Fruit fly (Drosophila melanogaster) whole organism, embryonic: Measurements from ENCODE around the gene janB.
A peak's percentile ranks its signal among the peaks of the same experiment; 100 is the strongest.

Experiments used
- Adf1 ChIP-seq: fragments of 200-800 bp; sonication (Bioruptor generic); IDR thresholded peaks from 2 replicates; pipeline ENCODE4 v1.3.6; 2022; ENCODE audit warnings: missing biosample characterization, missing genetic modification characterization
- Atf6 ChIP-seq: fragments of 200-800 bp; sonication (Bioruptor generic); IDR thresholded peaks from 2 replicates; pipeline ENCODE4 v1.3.6; 2022; ENCODE audit warnings: missing biosample characterization, missing genetic modification characterization
- Awh ChIP-seq: fragments of 200-800 bp; sonication (Bioruptor generic); IDR thresholded peaks from 2 replicates; pipeline ENCODE4, ENCODE4 v1.3.6; 2022; ENCODE audit warnings: missing biosample characterization, missing genetic modification characterization
- B-H1 ChIP-seq: fragments of 200-800 bp; sonication (Bioruptor generic); IDR thresholded peaks from 3 replicates; pipeline ENCODE4 v1.3.6; 2022; ENCODE audit warnings: missing biosample characterization, missing genetic modification characterization
- Blimp-1 ChIP-seq: fragments of 200-800 bp; sonication (Bioruptor generic); optimal IDR thresholded peaks from 3 replicates; lab custom pipeline; 2018; ENCODE audit warnings: missing biosample characterization, missing genetic modification characterization, mild to moderate bottlenecking, moderate library complexity, missing genetic modification reagents
- C15 ChIP-seq: fragments of 200-800 bp; sonication (Bioruptor generic); IDR thresholded peaks from 3 replicates; pipeline ENCODE4 v1.3.6; 2022; ENCODE audit warnings: missing biosample characterization, missing genetic modification characterization
- CG10321 ChIP-seq: fragments of 200-800 bp; sonication (Bioruptor generic); IDR thresholded peaks from 2 replicates; pipeline ENCODE4 v1.3.6; 2022; ENCODE audit warnings: missing biosample characterization, missing genetic modification characterization
- CG10565 ChIP-seq: fragments of 200-800 bp; sonication (Bioruptor generic); optimal IDR thresholded peaks from 3 replicates; lab custom pipeline; 2016; ENCODE audit warnings: missing biosample characterization, mild to moderate bottlenecking, missing genetic modification characterization
- CG11456 ChIP-seq: fragments of 200-800 bp; sonication (Bioruptor generic); IDR thresholded peaks from 3 replicates; pipeline ENCODE4 v1.3.6; 2022; ENCODE audit warnings: missing biosample characterization, missing genetic modification characterization
- CG11695 ChIP-seq: fragments of 200-800 bp; sonication (Bioruptor generic); IDR thresholded peaks from 3 replicates; pipeline ENCODE4 v1.3.6; 2022; ENCODE audit warnings: missing biosample characterization, missing genetic modification characterization
- CG12299 ChIP-seq: fragments of 200-800 bp; sonication (Bioruptor generic); optimal IDR thresholded peaks from 2 replicates; lab custom pipeline; 2018; ENCODE audit warnings: missing biosample characterization, mild to moderate bottlenecking, missing genetic modification characterization
- CG1603 ChIP-seq: fragments of 200-800 bp; sonication (Bioruptor generic); optimal IDR thresholded peaks from 2 replicates; lab custom pipeline; 2019; ENCODE audit warnings: missing biosample characterization, mild to moderate bottlenecking, missing genetic modification characterization, moderate library complexity
- CG16813 ChIP-seq: fragments of 200-800 bp; sonication (Bioruptor generic); IDR thresholded peaks from 3 replicates; pipeline ENCODE4 v1.3.6; 2022; ENCODE audit warnings: missing biosample characterization, missing genetic modification characterization; ENCODE audit not compliant: partially characterized antibody
- CG17612 ChIP-seq: fragments of 200-800 bp; sonication (Bioruptor generic); IDR thresholded peaks from 2 replicates; pipeline ENCODE4 v1.3.6; 2022; ENCODE audit warnings: missing biosample characterization, missing genetic modification characterization
- CG17829 ChIP-seq: fragments of 200-800 bp; optimal IDR thresholded peaks from 2 replicates; lab custom pipeline; 2019; ENCODE audit warnings: missing biosample characterization, mild to moderate bottlenecking, missing genetic modification characterization, moderate library complexity
- CG33557 ChIP-seq: fragments of 200-800 bp; sonication (Bioruptor generic); optimal IDR thresholded peaks from 2 replicates; lab custom pipeline; 2019; ENCODE audit warnings: missing biosample characterization, mild to moderate bottlenecking, missing genetic modification characterization, moderate library complexity
- CG5245 ChIP-seq: fragments of 200-800 bp; sonication (Bioruptor generic); optimal IDR thresholded peaks from 3 replicates; lab custom pipeline; 2016; ENCODE audit warnings: missing biosample characterization, missing genetic modification characterization
- CG5953 ChIP-seq: fragments of 200-800 bp; sonication (Bioruptor generic); IDR thresholded peaks from 2 replicates; pipeline ENCODE4 v1.3.6; 2022; ENCODE audit warnings: missing biosample characterization, missing genetic modification characterization
- CG7786 ChIP-seq: fragments of 200-800 bp; sonication (Bioruptor generic); optimal IDR thresholded peaks from 2 replicates; lab custom pipeline; 2016; ENCODE audit warnings: missing biosample characterization, missing genetic modification characterization
- CG8765 ChIP-seq: fragments of 200-800 bp; sonication (Bioruptor generic); IDR thresholded peaks from 2 replicates; pipeline ENCODE4 v1.3.6; 2022; ENCODE audit warnings: missing biosample characterization, missing genetic modification characterization
- E2f2 ChIP-seq: fragments of 200-800 bp; sonication (Bioruptor generic); IDR thresholded peaks from 2 replicates; pipeline ENCODE4 v1.3.6; 2022; ENCODE audit warnings: missing biosample characterization, missing genetic modification characterization
- ERR ChIP-seq: fragments of 200-800 bp; sonication (Bioruptor generic); optimal IDR thresholded peaks from 2 replicates; lab custom pipeline; 2016; ENCODE audit warnings: missing biosample characterization, missing genetic modification characterization
- HmgZ ChIP-seq: fragments of 200-800 bp; sonication (Bioruptor generic); optimal IDR thresholded peaks from 2 replicates; lab custom pipeline; 2018; ENCODE audit warnings: missing biosample characterization, mild to moderate bottlenecking, missing genetic modification characterization
- Lim3 ChIP-seq: fragments of 200-800 bp; sonication (Bioruptor generic); IDR thresholded peaks from 2 replicates; pipeline ENCODE4 v1.3.6; 2022; ENCODE audit warnings: missing biosample characterization, missing genetic modification characterization
- Myb ChIP-seq: fragments of 200-800 bp; sonication (Bioruptor generic); optimal IDR thresholded peaks from 2 replicates; lab custom pipeline; 2016; ENCODE audit warnings: missing biosample characterization, missing genetic modification characterization
- Optix ChIP-seq: fragments of 200-800 bp; sonication (Bioruptor generic); IDR thresholded peaks from 3 replicates; pipeline ENCODE4 v1.3.6; 2022; ENCODE audit warnings: missing biosample characterization, missing genetic modification characterization
- Sox100B ChIP-seq: fragments of 200-800 bp; sonication (Bioruptor generic); optimal IDR thresholded peaks from 3 replicates; lab custom pipeline; 2018; ENCODE audit warnings: missing biosample characterization, mild to moderate bottlenecking, missing genetic modification characterization
- Sox102F ChIP-seq: fragments of 200-800 bp; sonication (Bioruptor generic); optimal IDR thresholded peaks from 2 replicates; lab custom pipeline; 2018; ENCODE audit warnings: missing biosample characterization, mild to moderate bottlenecking, missing genetic modification characterization, moderate library complexity
- Taf1 ChIP-seq: fragments of 200-800 bp; sonication (Bioruptor generic); IDR thresholded peaks from 2 replicates; pipeline ENCODE4 v1.3.6; 2022; ENCODE audit warnings: missing biosample characterization, missing genetic modification characterization
- Trl ChIP-seq, 3 experiments: fragments of >200 bp in 2 of 3; fragments of 200-800 bp in 1 of 3; sonication (Bioruptor generic) in 1 of 3; optimal IDR thresholded peaks; 2 replicates in 1 of 3; 3 replicates in 2 of 3; lab custom pipeline; 2016 to 2017; ENCODE audit warnings: missing biosample characterization in 1 of 3, missing genetic modification characterization in 1 of 3
- Xbp1 ChIP-seq: fragments of 200-800 bp; sonication (Bioruptor generic); optimal IDR thresholded peaks from 3 replicates; lab custom pipeline; 2016; ENCODE audit warnings: missing biosample characterization, mild to moderate bottlenecking, missing genetic modification characterization
- ap ChIP-seq: fragments of 200-800 bp; sonication (Bioruptor generic); IDR thresholded peaks from 2 replicates; pipeline ENCODE4 v1.3.6; 2022; ENCODE audit warnings: missing biosample characterization, missing genetic modification characterization
- ato ChIP-seq: fragments of 200-800 bp; sonication (Bioruptor generic); IDR thresholded peaks from 2 replicates; pipeline ENCODE4 v1.3.6; 2022; ENCODE audit warnings: missing biosample characterization, missing genetic modification characterization; ENCODE audit not compliant: partially characterized antibody
- crp ChIP-seq, 2 experiments: fragments of 200-800 bp; sonication (Bioruptor generic); optimal IDR thresholded peaks; 2 replicates in 1 of 2; 3 replicates in 1 of 2; lab custom pipeline; 2017; ENCODE audit warnings: missing biosample characterization in 2 of 2, missing genetic modification characterization in 2 of 2, mild to moderate bottlenecking in 1 of 2, moderate library complexity in 1 of 2
- dm ChIP-seq: fragments of 200-800 bp; sonication (Bioruptor generic); optimal IDR thresholded peaks from 3 replicates; lab custom pipeline; 2016; ENCODE audit warnings: missing biosample characterization, missing genetic modification characterization
- dpn ChIP-seq, 2 experiments: fragments of 200-800 bp; sonication (Bioruptor generic); optimal IDR thresholded peaks; 3 replicates each; lab custom pipeline; 2016; ENCODE audit warnings: missing biosample characterization in 2 of 2, missing genetic modification characterization in 2 of 2
- eve ChIP-seq, 2 experiments: fragments of >200 bp; optimal IDR thresholded peaks; 2 replicates each; lab custom pipeline; 2017; ENCODE audit warnings: missing biosample characterization in 2 of 2, missing genetic modification characterization in 2 of 2
- ewg ChIP-seq: fragments of 200-800 bp; sonication (Bioruptor generic); optimal IDR thresholded peaks from 3 replicates; lab custom pipeline; 2017; ENCODE audit warnings: mild to moderate bottlenecking, missing biosample characterization, missing genetic modification reagents, missing genetic modification characterization
- eyg ChIP-seq: fragments of 200-800 bp; sonication (Bioruptor generic); optimal IDR thresholded peaks from 3 replicates; lab custom pipeline; 2016; ENCODE audit warnings: missing biosample characterization, missing genetic modification characterization
- hkb ChIP-seq, 2 experiments: fragments of 200-800 bp in 1 of 2; fragments of >200 bp in 1 of 2; sonication (Bioruptor generic) in 1 of 2; IDR thresholded peaks in 1 of 2; optimal IDR thresholded peaks in 1 of 2; 2 replicates each; pipeline versions ENCODE4 v1.3.6 to Lab custom; 2017 to 2022; ENCODE audit warnings: missing biosample characterization in 1 of 2, missing genetic modification characterization in 1 of 2
- lbe ChIP-seq: fragments of 200-800 bp; sonication (Bioruptor generic); optimal IDR thresholded peaks from 2 replicates; lab custom pipeline; 2016; ENCODE audit warnings: missing biosample characterization, mild to moderate bottlenecking, missing genetic modification characterization
- peb ChIP-seq: fragments of 200-800 bp; sonication (Bioruptor generic); IDR thresholded peaks from 2 replicates; pipeline ENCODE4 v1.3.6; 2022; ENCODE audit warnings: missing biosample characterization, missing genetic modification characterization
- psq ChIP-seq: fragments of 200-800 bp; sonication (Bioruptor generic); optimal IDR thresholded peaks from 2 replicates; lab custom pipeline; 2017; ENCODE audit warnings: missing biosample characterization, missing genetic modification characterization
- stc ChIP-seq: fragments of 200-800 bp; sonication (Bioruptor generic); IDR thresholded peaks from 2 replicates; pipeline ENCODE4 v1.3.6; 2022; ENCODE audit warnings: missing biosample characterization, missing genetic modification characterization
- sug ChIP-seq: fragments of 200-800 bp; optimal IDR thresholded peaks from 2 replicates; lab custom pipeline; 2019; ENCODE audit warnings: missing biosample characterization, mild to moderate bottlenecking, missing genetic modification characterization, moderate library complexity
- tap ChIP-seq: fragments of 200-800 bp; optimal IDR thresholded peaks from 3 replicates; lab custom pipeline; 2019; ENCODE audit warnings: missing biosample characterization, mild to moderate bottlenecking, missing genetic modification characterization, moderate library complexity
- tup ChIP-seq: fragments of 200-800 bp; sonication (Bioruptor generic); optimal IDR thresholded peaks from 2 replicates; lab custom pipeline; 2016; ENCODE audit warnings: missing biosample characterization, mild to moderate bottlenecking, missing genetic modification characterization, moderate library complexity
- vnd ChIP-seq: fragments of 200-800 bp; sonication (Bioruptor generic); IDR thresholded peaks from 3 replicates; pipeline ENCODE4 v1.3.6; 2022; ENCODE audit warnings: missing biosample characterization, missing genetic modification characterization; ENCODE audit not compliant: partially characterized antibody

The janB gene

dm6 chr3R:30021559-30022451 is 16.7 kb downstream of the janB start, which contains the start of gene Mgat2 (continued):
- TF ChIP-seq dpn (GFP tag; optimal IDR thresholded peaks at IDR 0.05; lab: Kevin White, UChicago) (no peak), Taf1 (GFP tag; lab: Robert Waterston, UW) (no peak), Sox100B (no peak), CG5245 (no peak), vnd (peak; percentile 77), E2f2 (GFP tag; lab: Robert Waterston, UW) (peak; percentile 85), Lim3 (GFP tag; lab: Robert Waterston, UW) (no peak), hkb (optimal IDR thresholded peaks at IDR 0.05; lab: Kevin White, UChicago) (no peak), hkb (GFP tag; IDR thresholded peaks at IDR 0.05; lab: Robert Waterston, UW) (peak; percentile 60; the same call in 1 of the 2 replicates), CG16813 (GFP tag; lab: Robert Waterston, UW) (peak; percentile 79), HmgZ (tag; lab: Kevin White, UChicago) (peak; percentile 69), CG12299 (tag; lab: Kevin White, UChicago) (no peak), Trl (optimal IDR thresholded peaks at IDR 0.05; lab: Kevin White, UChicago) (peak; percentile 45 to 61), Trl (GFP tag; optimal IDR thresholded peaks at IDR 0.05; lab: Kevin White, UChicago) (peak; percentile 30), Atf6 (GFP tag; lab: Robert Waterston, UW) (peak; percentile 55; the same call in 1 of the 2 replicates), Blimp-1 (GFP tag; lab: Kevin White, UChicago) (peak; percentile 100), Adf1 (GFP tag; lab: Robert Waterston, UW) (peak; percentile 61; the same call in 1 of the 2 replicates), tap (tag; lab: Kevin White, UChicago) (peak; percentile 65), ewg (GFP tag; lab: Kevin White, UChicago) (no peak), ERR (GFP tag; lab: Kevin White, UChicago) (no peak), crp (GFP tag; optimal IDR thresholded peaks at IDR 0.05; lab: Kevin White, UChicago) (peak; percentile 73 to 96), CG1603 (tag; lab: Kevin White, UChicago) (peak; percentile 44), B-H1 (GFP tag; lab: Robert Waterston, UW) (no peak), CG10565 (GFP tag; lab: Kevin White, UChicago) (no peak), peb (no peak), eve (GFP tag; optimal IDR thresholded peaks at IDR 0.05; lab: Kevin White, UChicago) (no peak), CG8765 (GFP tag; lab: Robert Waterston, UW) (no peak), CG7786 (GFP tag; lab: Kevin White, UChicago) (no peak), eyg (GFP tag; lab: Kevin White, UChicago) (peak; percentile 35), ap (no peak), CG33557 (peak; percentile 85), dm (GFP tag; lab: Kevin White, UChicago) (peak; percentile 8), CG11456 (GFP tag; lab: Robert Waterston, UW) (no peak), tup (no peak), psq (no peak), lbe (GFP tag; lab: Kevin White, UChicago) (peak; percentile 34), Sox102F (GFP tag; lab: Kevin White, UChicago) (no peak), stc (GFP tag; lab: Robert Waterston, UW) (no peak), CG5953 (GFP tag; lab: Robert Waterston, UW) (no peak), ato (peak; percentile 64; the same call in 1 of the 2 replicates), Xbp1 (GFP tag; lab: Kevin White, UChicago) (no peak), Optix (GFP tag; lab: Robert Waterston, UW) (peak; percentile 30; the same call in 1 of the 3 replicates), CG11695 (peak; percentile 30; the same call in 1 of the 3 replicates), Myb (no peak), CG10321 (peak; percentile 72), CG17829 (tag; lab: Kevin White, UChicago) (peak; percentile 71), Awh (GFP tag; lab: Robert Waterston, UW) (peak; percentile 67; the same call in 1 of the 2 replicates), CG17612 (GFP tag; lab: Robert Waterston, UW) (no peak), sug (tag; lab: Kevin White, UChicago) (peak; percentile 55), C15 (GFP tag; lab: Robert Waterston, UW) (no peak)
